Worm (Caenorhabditis elegans) whole organism, mixed stage, embryonic: ENCODE data around the gene srbc-57.

ENCODE experiments used
- mab-5 ChIP-seq: fragments of 150-350 bp; optimal IDR thresholded peaks from 2 replicates; lab custom pipeline; 2014; ENCODE audit warnings: missing biosample characterization, missing genetic modification characterization
- nhr-12 ChIP-seq: fragments of 150-350 bp; optimal IDR thresholded peaks from 2 replicates; lab custom pipeline; 2014; ENCODE audit warnings: missing biosample characterization, missing genetic modification characterization
- snpc-4 ChIP-seq: fragments of 150-350 bp; optimal IDR thresholded peaks from 2 replicates; lab custom pipeline; 2014; ENCODE audit warnings: missing biosample characterization, missing genetic modification characterization

- no peak for TF ChIP-seq mab-5
- no peak for TF ChIP-seq nhr-12
- no peak for TF ChIP-seq snpc-4 (tag; lab: Kevin White, UChicago)
Measured at ce11 chrV:502803-503273, 34.5 kb upstream of the srbc-57 start, which contains the start of gene T01G6.10.
